Fruit fly (Drosophila melanogaster): Measurements from ENCODE around the gene CG32081.

The CG32081 gene

DNA sequence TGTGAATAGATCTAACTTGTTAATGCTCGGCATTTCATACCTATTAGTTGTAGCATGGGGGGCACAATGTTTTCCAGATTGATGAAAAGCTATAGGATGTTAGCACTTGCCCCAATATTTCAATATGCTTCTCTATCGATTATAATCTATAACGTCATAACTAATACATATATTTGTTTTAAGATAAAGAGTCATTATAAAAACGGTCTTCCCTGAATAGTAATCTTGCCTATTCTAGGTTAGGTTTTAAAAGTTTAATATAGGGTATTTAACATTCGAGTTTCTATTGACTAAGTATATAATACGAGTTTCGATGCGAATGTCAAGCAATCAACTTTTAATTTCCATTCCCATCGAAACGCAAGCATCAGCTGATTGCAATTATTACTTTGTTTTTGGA, 33.8 kb downstream of the CG32081 start, which contains the start of the genes CG6321 and Blos2:
TSS of gene CG6321 (minus strand) at position 25 of the 400 bp plus-strand sequence.
TSS of gene Blos2 (plus strand) at position 372 of the 400 bp plus-strand sequence.
- TF ChIP-seq sna (GFP tag; IDR thresholded peaks at IDR 0.05; ENCODE audit: partially characterized antibody) (no peak), CG6813 (GFP tag; optimal IDR thresholded peaks at IDR 0.05) (peak; percentile 26), wek (GFP tag; optimal IDR thresholded peaks at IDR 0.05) (peak; percentile 33), onecut (GFP tag; IDR thresholded peaks at IDR 0.05) (peak; percentile 76), toy (GFP tag; IDR thresholded peaks at IDR 0.05) (no peak), CG5953 (GFP tag; IDR thresholded peaks at IDR 0.05) (no peak), exex (tag; optimal IDR thresholded peaks at IDR 0.05) (peak; percentile 81), tap (tag; optimal IDR thresholded peaks at IDR 0.05) (peak; percentile 84), CG12155 (GFP tag; optimal IDR thresholded peaks at IDR 0.05) (peak; percentile 64), gcm (GFP tag; optimal IDR thresholded peaks at IDR 0.05) (peak; percentile 81), abd-A (tag; optimal IDR thresholded peaks at IDR 0.05) (no peak), MBD-R2 (GFP tag; IDR thresholded peaks at IDR 0.05) (peak; percentile 81), ash1 (GFP tag; optimal IDR thresholded peaks at IDR 0.05) (no peak), schlank (tag; optimal IDR thresholded peaks at IDR 0.05) (no peak), zfh1 (GFP tag; IDR thresholded peaks at IDR 0.05) (peak; percentile 54), sr (GFP tag; IDR thresholded peaks at IDR 0.05) (no peak), CG32532 (GFP tag; IDR thresholded peaks at IDR 0.05) (peak; percentile 70; the same call in 1 of the 2 replicates), ttk (GFP tag; IDR thresholded peaks at IDR 0.05) (peak; percentile 55), slp2 (GFP tag; optimal IDR thresholded peaks at IDR 0.05) (peak; percentile 30), CG11504 (tag; optimal IDR thresholded peaks at IDR 0.05) (peak; percentile 86), knrl (GFP tag; IDR thresholded peaks at IDR 0.05; ENCODE audit: partially characterized antibody) (no peak), usp (GFP tag; optimal IDR thresholded peaks at IDR 0.05) (no peak), CG4360 (GFP tag; IDR thresholded peaks at IDR 0.05) (no peak), HmgD (GFP tag; optimal IDR thresholded peaks at IDR 0.05) (no peak), br (optimal IDR thresholded peaks at IDR 0.05) (no peak), chn (GFP tag; optimal IDR thresholded peaks at IDR 0.05) (peak; percentile 42), TFAM (GFP tag; optimal IDR thresholded peaks at IDR 0.05) (no peak), bcd (GFP tag; optimal IDR thresholded peaks at IDR 0.05) (peak; percentile 68), zen2 (GFP tag; IDR thresholded peaks at IDR 0.05; ENCODE audit: partially characterized antibody) (no peak), CG17912 (GFP tag; optimal IDR thresholded peaks at IDR 0.05) (no peak), Dip2 (GFP tag; IDR thresholded peaks at IDR 0.05) (no peak), CG8089 (GFP tag; optimal IDR thresholded peaks at IDR 0.05) (no peak), psq (GFP tag; optimal IDR thresholded peaks at IDR 0.05) (no peak), CG12942 (GFP tag; optimal IDR thresholded peaks at IDR 0.05) (no peak), CG2202 (tag; optimal IDR thresholded peaks at IDR 0.05) (peak; percentile 32), CG34224 (GFP tag; IDR thresholded peaks at IDR 0.05; ENCODE audit: partially characterized antibody) (no peak), eyg (GFP tag; optimal IDR thresholded peaks at IDR 0.05) (no peak), Mad (GFP tag; optimal IDR thresholded peaks at IDR 0.05) (no peak), Elba2 (GFP tag; optimal IDR thresholded peaks at IDR 0.05) (no peak), Dll (GFP tag; IDR thresholded peaks at IDR 0.05; ENCODE audit: partially characterized antibody) (no peak), tll (GFP tag; optimal IDR thresholded peaks at IDR 0.05) (no peak), CG12104 (GFP tag; optimal IDR thresholded peaks at IDR 0.05) (peak; percentile 68), CoRest (tag; optimal IDR thresholded peaks at IDR 0.05) (peak; percentile 85), Ets65A (GFP tag) (no peak), CG12299 (tag; optimal IDR thresholded peaks at IDR 0.05) (peak; percentile 76), croc (GFP tag; conservative IDR thresholded peaks at IDR 0.05) (peak; percentile 48; the same call in 2 of the 3 replicates), Blimp-1 (GFP tag; optimal IDR thresholded peaks at IDR 0.05) (peak; percentile 78), pnt (GFP tag; optimal IDR thresholded peaks at IDR 0.05) (peak; percentile 39), Dip3 (GFP tag; optimal IDR thresholded peaks at IDR 0.05) (peak; percentile 46), CG34376 (GFP tag; optimal IDR thresholded peaks at IDR 0.05) (peak; percentile 17), pho (GFP tag; optimal IDR thresholded peaks at IDR 0.05) (peak; percentile 29), ci (GFP tag; IDR thresholded peaks at IDR 0.05) (peak; percentile 57; the same call in 2 of the 3 replicates)

Data from whole organism, embryonic.